Worm (Caenorhabditis elegans): ENCODE results near the gene F58H1.7.

F58H1.7 gene

DNA sequence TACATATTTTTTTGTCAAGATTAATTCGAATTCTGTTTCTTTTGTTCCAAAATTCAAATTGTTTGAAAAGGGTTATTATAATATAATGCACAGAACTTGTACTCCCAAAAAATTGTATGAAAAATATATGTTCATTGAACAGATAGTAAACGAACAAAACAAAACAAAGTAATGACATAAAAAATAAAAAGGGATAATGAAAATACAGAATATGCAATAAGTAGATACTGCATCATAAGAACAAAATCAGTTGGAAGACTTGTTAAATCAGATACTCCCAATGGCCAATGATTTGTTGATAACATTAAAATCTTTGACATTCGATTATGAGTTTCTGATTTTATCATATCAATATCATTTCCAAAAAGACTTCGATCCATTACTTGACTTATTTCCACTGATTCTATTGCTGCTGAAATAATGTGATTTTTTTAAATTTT lies 39.9 kb upstream of the F58H1.7 start (continued):
- TF ChIP-seq nhr-77 (tag; optimal IDR thresholded peaks at IDR 0.05) (peak; percentile 96), aha-1 (tag) (peak; percentile 32), unc-62 (GFP tag; optimal IDR thresholded peaks at IDR 0.05 in 1 of 2) (peak in 1 of 2 experiments; percentile 91), unc-62 (tag; optimal IDR thresholded peaks at IDR 0.05) (no peak), madf-9 (GFP tag; conservative IDR thresholded peaks at IDR 0.05) (no peak)

DNA sequence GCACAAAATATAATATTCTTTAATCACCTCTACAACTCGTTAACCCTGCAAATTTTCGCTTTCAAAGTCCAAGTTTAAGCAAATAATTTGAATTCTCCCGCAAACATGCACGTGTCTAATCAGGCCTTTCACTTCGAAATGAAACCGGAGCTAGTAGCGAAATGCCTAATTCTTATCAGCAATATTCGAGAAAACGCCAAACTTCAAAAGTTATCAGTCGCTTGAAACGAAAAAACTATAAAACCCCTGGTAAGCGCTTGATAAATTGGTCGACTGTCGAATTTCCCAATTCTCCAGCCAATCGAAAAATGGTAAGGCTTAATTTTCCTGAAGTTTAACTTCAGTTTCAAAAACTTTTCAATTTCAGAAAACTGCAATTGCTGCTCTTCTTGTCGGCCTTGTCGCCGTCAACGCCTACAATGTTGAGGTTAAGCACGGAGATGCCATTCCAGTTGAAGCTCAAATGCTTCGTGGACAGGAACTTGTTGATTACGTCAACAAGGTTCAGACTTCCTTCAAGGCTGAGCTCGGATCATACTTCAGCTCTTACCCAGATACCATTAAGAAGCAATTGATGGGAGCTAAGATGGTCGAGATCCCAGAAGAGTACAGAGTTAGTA lies 38.4 kb upstream of the F58H1.7 start, which contains the start of gene cpr-9:
Gene cpr-9 (plus strand): TSS at position 188 of the 620 bp plus-strand sequence.
- TF ChIP-seq lin-38 (GFP tag; IDR thresholded peaks at IDR 0.05) (no peak), pqm-1 (tag; optimal IDR thresholded peaks at IDR 0.05) (peak; percentile 50), ceh-32 (tag; optimal IDR thresholded peaks at IDR 0.05; ENCODE audit: poor library complexity) (no peak), duxl-1 (tag; optimal IDR thresholded peaks at IDR 0.05; ENCODE audit: poor library complexity) (no peak), nhr-42 (GFP tag; IDR thresholded peaks at IDR 0.05) (0 out of 2 replicates have a peak, but pooled peaks have one; percentile 10), daf-12 (tag; optimal IDR thresholded peaks at IDR 0.05) (no peak), spr-1 (tag; optimal IDR thresholded peaks at IDR 0.05) (no peak), php-3 (GFP tag; IDR thresholded peaks at IDR 0.05) (peak; percentile 40; the same call in 1 of the 2 replicates), T26A8.4 (GFP tag; IDR thresholded peaks at IDR 0.05) (peak; percentile 67), nhr-102 (tag; optimal IDR thresholded peaks at IDR 0.05) (no peak), spr-3 (GFP tag; optimal IDR thresholded peaks at IDR 0.05) (no peak), F49E8.2 (tag; optimal IDR thresholded peaks at IDR 0.05; ENCODE audit: borderline replicate concordance) (no peak), cey-2 (tag; optimal IDR thresholded peaks at IDR 0.05; ENCODE audit: borderline replicate concordance, insufficient read depth) (no peak), snpc-1.2 (GFP tag; IDR thresholded peaks at IDR 0.05) (no peak), nhr-11 (tag; optimal IDR thresholded peaks at IDR 0.05) (no peak), nhr-28 (tag; optimal IDR thresholded peaks at IDR 0.05) (peak; percentile 55), ces-1 (GFP tag; optimal IDR thresholded peaks at IDR 0.05) (no peak), hlh-11 (tag; optimal IDR thresholded peaks at IDR 0.05) (peak; percentile 41), fos-1 (tag; optimal IDR thresholded peaks at IDR 0.05) (no peak), gei-8 (GFP tag; optimal IDR thresholded peaks at IDR 0.05) (no peak), lin-15B (tag; optimal IDR thresholded peaks at IDR 0.05) (no peak), daf-16 (GFP tag; optimal IDR thresholded peaks at IDR 0.05) (no peak), daf-16 (tag; optimal IDR thresholded peaks at IDR 0.05) (peak; percentile 65), dve-1 (tag; optimal IDR thresholded peaks at IDR 0.05; ENCODE audit: insufficient read depth) (peak; percentile 77), F44E2.7 (GFP tag; IDR thresholded peaks at IDR 0.05) (no peak), nhr-48 (tag; optimal IDR thresholded peaks at IDR 0.05) (no peak), nhr-10 (tag; optimal IDR thresholded peaks at IDR 0.05) (no peak), madf-5 (GFP tag; IDR thresholded peaks at IDR 0.05) (no peak), mdt-29 (GFP tag; IDR thresholded peaks at IDR 0.05) (peak; percentile 57; the same call in 1 of the 2 replicates), snpc-4 (tag; optimal IDR thresholded peaks at IDR 0.05) (no peak), lsy-2 (tag; optimal IDR thresholded peaks at IDR 0.05) (peak in 1 of 2 experiments; percentile 20), aha-1 (tag) (peak; percentile 73), ZK337.2 (GFP tag; IDR thresholded peaks at IDR 0.05) (no peak), zag-1 (tag; optimal IDR thresholded peaks at IDR 0.05) (no peak), ama-1 (optimal IDR thresholded peaks at IDR 0.05) (peak; percentile 45), hlh-30 (tag; optimal IDR thresholded peaks at IDR 0.05; ENCODE audit: insufficient read depth) (peak; percentile 19), T20F7.1 (GFP tag; optimal IDR thresholded peaks at IDR 0.05) (no peak), ztf-11 (tag; optimal IDR thresholded peaks at IDR 0.05) (no peak), mdl-1 (tag; optimal IDR thresholded peaks at IDR 0.05) (peak in 1 of 2 experiments; percentile 44), vab-7 (GFP tag; IDR thresholded peaks at IDR 0.05) (no peak), mep-1 (tag; optimal IDR thresholded peaks at IDR 0.05) (no peak), nhr-6 (tag; optimal IDR thresholded peaks at IDR 0.05) (peak; percentile 28), dmd-6 (GFP tag; IDR thresholded peaks at IDR 0.05) (peak; percentile 56), nhr-77 (tag; optimal IDR thresholded peaks at IDR 0.05) (no peak), unc-62 (GFP tag; optimal IDR thresholded peaks at IDR 0.05 in 1 of 2) (no peak), unc-62 (tag; optimal IDR thresholded peaks at IDR 0.05) (no peak), mxl-2 (GFP tag; conservative IDR thresholded peaks at IDR 0.05) (no peak), nhr-237 (tag; optimal IDR thresholded peaks at IDR 0.05) (no peak)
